Fruit fly (Drosophila melanogaster) whole organism, embryonic: ENCODE results near the gene CG32590.
A peak's percentile ranks its signal among the peaks of the same experiment; 100 is the strongest.

Experiments
- Ada2b ChIP-seq: fragments of 200-800 bp; sonication (Bioruptor generic); IDR thresholded peaks from 2 replicates; pipeline ENCODE4 v1.3.6; 2022; ENCODE audit warnings: missing biosample characterization, missing genetic modification characterization
- Asciz ChIP-seq: fragments of 200-800 bp; sonication (Bioruptor generic); optimal IDR thresholded peaks from 2 replicates; lab custom pipeline; 2017; ENCODE audit warnings: missing biosample characterization, mild to moderate bottlenecking, missing genetic modification characterization, missing genetic modification reagents
- Atf3 ChIP-seq: fragments of 200-800 bp; sonication (Bioruptor generic); optimal IDR thresholded peaks from 3 replicates; lab custom pipeline; 2016; ENCODE audit warnings: missing biosample characterization, missing genetic modification characterization
- C15 ChIP-seq: fragments of 200-800 bp; sonication (Bioruptor generic); IDR thresholded peaks from 3 replicates; pipeline ENCODE4 v1.3.6; 2022; ENCODE audit warnings: missing biosample characterization, missing genetic modification characterization
- CG15073 ChIP-seq: fragments of 200-800 bp; sonication (Bioruptor generic); optimal IDR thresholded peaks from 2 replicates; lab custom pipeline; 2016; ENCODE audit warnings: missing biosample characterization, missing genetic modification characterization
- CG15269 ChIP-seq: fragments of 200-800 bp; sonication (Bioruptor generic); optimal IDR thresholded peaks from 2 replicates; lab custom pipeline; 2018; ENCODE audit warnings: missing biosample characterization, mild to moderate bottlenecking, missing genetic modification characterization, moderate library complexity
- CG1603 ChIP-seq: fragments of 200-800 bp; sonication (Bioruptor generic); optimal IDR thresholded peaks from 2 replicates; lab custom pipeline; 2019; ENCODE audit warnings: missing biosample characterization, mild to moderate bottlenecking, missing genetic modification characterization, moderate library complexity
- CG16779 ChIP-seq: fragments of 200-800 bp; sonication (Bioruptor generic); IDR thresholded peaks from 2 replicates; pipeline ENCODE4 v1.3.6; 2022; ENCODE audit warnings: missing biosample characterization, missing genetic modification characterization
- CG17186 ChIP-seq: fragments of 200-800 bp; sonication (Bioruptor generic); optimal IDR thresholded peaks from 3 replicates; lab custom pipeline; 2017; ENCODE audit warnings: missing biosample characterization, missing genetic modification reagents, missing genetic modification characterization
- CG17361 ChIP-seq: fragments of 200-800 bp; sonication (Bioruptor generic); IDR thresholded peaks from 3 replicates; pipeline ENCODE4 v1.3.6; 2022; ENCODE audit warnings: missing biosample characterization, missing genetic modification characterization
- CG17802 ChIP-seq: fragments of 200-800 bp; sonication (Bioruptor generic); optimal IDR thresholded peaks from 2 replicates; lab custom pipeline; 2018; ENCODE audit warnings: missing biosample characterization, mild to moderate bottlenecking, missing genetic modification characterization, moderate library complexity
- CG1832 ChIP-seq: fragments of 200-800 bp; sonication (Bioruptor generic); optimal IDR thresholded peaks from 2 replicates; lab custom pipeline; 2017; ENCODE audit warnings: missing biosample characterization, mild to moderate bottlenecking, missing genetic modification characterization, inconsistent platforms
- CG18599 ChIP-seq: fragments of 200-800 bp; sonication (Bioruptor generic); optimal IDR thresholded peaks from 3 replicates; lab custom pipeline; 2017; ENCODE audit warnings: missing biosample characterization, missing genetic modification characterization, mild to moderate bottlenecking, moderate library complexity, missing genetic modification reagents
- CG30403 ChIP-seq: fragments of 200-800 bp; sonication (Bioruptor generic); optimal IDR thresholded peaks from 3 replicates; lab custom pipeline; 2016; ENCODE audit warnings: missing biosample characterization, missing genetic modification characterization
- CG31224 ChIP-seq: fragments of 200-800 bp; sonication (Bioruptor generic); IDR thresholded peaks from 2 replicates; pipeline ENCODE4 v1.3.6; 2022; ENCODE audit warnings: missing biosample characterization, missing genetic modification characterization
- CG31388 ChIP-seq: fragments of 200-800 bp; sonication (Bioruptor generic); optimal IDR thresholded peaks from 2 replicates; lab custom pipeline; 2016; ENCODE audit warnings: missing biosample characterization, missing genetic modification characterization
- CG32772 ChIP-seq: fragments of 200-800 bp; sonication (Bioruptor generic); IDR thresholded peaks from 2 replicates; pipeline ENCODE4 v1.3.6; 2022; ENCODE audit warnings: missing biosample characterization, missing genetic modification characterization
- CG3281 ChIP-seq: fragments of 200-800 bp; sonication (Bioruptor generic); optimal IDR thresholded peaks from 3 replicates; lab custom pipeline; 2017; ENCODE audit warnings: missing biosample characterization, mild to moderate bottlenecking, missing genetic modification characterization
- CG34376 ChIP-seq: fragments of 200-800 bp; sonication (Bioruptor generic); optimal IDR thresholded peaks from 2 replicates; lab custom pipeline; 2018; ENCODE audit warnings: missing biosample characterization, mild to moderate bottlenecking, missing genetic modification characterization
- CG3726 ChIP-seq: fragments of 200-800 bp; sonication (Bioruptor generic); IDR thresholded peaks from 3 replicates; pipeline ENCODE4, ENCODE4 v1.3.6; 2022; ENCODE audit warnings: missing biosample characterization, missing genetic modification characterization
- CG4282 ChIP-seq: fragments of 200-800 bp; sonication (Bioruptor generic); optimal IDR thresholded peaks from 2 replicates; lab custom pipeline; 2016; ENCODE audit warnings: missing biosample characterization, missing genetic modification characterization
- CG4328 ChIP-seq: fragments of 200-800 bp; sonication (Bioruptor generic); optimal IDR thresholded peaks from 3 replicates; lab custom pipeline; 2017; ENCODE audit warnings: missing biosample characterization, missing genetic modification reagents, missing genetic modification characterization
- CG5953 ChIP-seq: fragments of 200-800 bp; sonication (Bioruptor generic); IDR thresholded peaks from 2 replicates; pipeline ENCODE4 v1.3.6; 2022; ENCODE audit warnings: missing biosample characterization, missing genetic modification characterization
- CG6254 ChIP-seq: fragments of 200-800 bp; sonication (Bioruptor generic); optimal IDR thresholded peaks from 3 replicates; lab custom pipeline; 2017; ENCODE audit warnings: mild to moderate bottlenecking, missing biosample characterization, missing genetic modification reagents, missing genetic modification characterization
- CG8388 ChIP-seq: fragments of 200-800 bp; sonication (Bioruptor generic); optimal IDR thresholded peaks from 2 replicates; lab custom pipeline; 2019; ENCODE audit warnings: missing biosample characterization, mild to moderate bottlenecking, missing genetic modification characterization, moderate library complexity
- CG8924 ChIP-seq: fragments of 200-800 bp; optimal IDR thresholded peaks from 3 replicates; lab custom pipeline; 2019; ENCODE audit warnings: missing biosample characterization, mild to moderate bottlenecking, missing genetic modification characterization, moderate library complexity
- Drgx ChIP-seq: fragments of 200-800 bp; sonication (Bioruptor generic); IDR thresholded peaks from 2 replicates; pipeline ENCODE4 v1.3.6; 2022; ENCODE audit warnings: missing biosample characterization, missing genetic modification characterization
- HLH4C ChIP-seq: fragments of 200-800 bp; sonication (Bioruptor generic); IDR thresholded peaks from 3 replicates; pipeline ENCODE4 v1.3.6; 2022; ENCODE audit warnings: missing biosample characterization, missing genetic modification characterization; ENCODE audit not compliant: partially characterized antibody
- HLHmδ ChIP-seq: fragments of 200-800 bp; sonication (Bioruptor generic); optimal IDR thresholded peaks from 2 replicates; lab custom pipeline; 2018; ENCODE audit warnings: missing biosample characterization, mild to moderate bottlenecking, missing genetic modification characterization, moderate library complexity
- Hsf ChIP-seq: fragments of 200-800 bp; sonication (Bioruptor generic); optimal IDR thresholded peaks from 3 replicates; lab custom pipeline; 2016; ENCODE audit warnings: missing biosample characterization, missing genetic modification characterization
- MTF-1 ChIP-seq: fragments of 200-800 bp; sonication (Bioruptor generic); optimal IDR thresholded peaks from 2 replicates; lab custom pipeline; 2018; ENCODE audit warnings: missing biosample characterization, mild to moderate bottlenecking, missing genetic modification characterization, borderline replicate concordance
- NC2α ChIP-seq: fragments of 200-800 bp; sonication (Bioruptor generic); optimal IDR thresholded peaks from 2 replicates; lab custom pipeline; 2016; ENCODE audit warnings: missing biosample characterization, missing genetic modification characterization
- Oli ChIP-seq: fragments of 200-800 bp; sonication (Bioruptor generic); optimal IDR thresholded peaks from 2 replicates; lab custom pipeline; 2018; ENCODE audit warnings: missing biosample characterization, mild to moderate bottlenecking, missing genetic modification characterization, moderate library complexity
- ac ChIP-seq: fragments of 200-800 bp; sonication (Bioruptor generic); optimal IDR thresholded peaks from 3 replicates; lab custom pipeline; 2017; ENCODE audit warnings: missing biosample characterization, mild to moderate bottlenecking, missing genetic modification characterization
- ase ChIP-seq: fragments of 200-800 bp; sonication (Bioruptor generic); IDR thresholded peaks from 3 replicates; pipeline ENCODE4 v1.3.6; 2022; ENCODE audit warnings: missing biosample characterization, missing genetic modification characterization
- bab2 ChIP-seq: fragments of 200-800 bp; sonication (Bioruptor generic); optimal IDR thresholded peaks from 2 replicates; lab custom pipeline; 2016; ENCODE audit warnings: missing biosample characterization, missing genetic modification characterization
- cg ChIP-seq: fragments of 200-800 bp; sonication (Bioruptor generic); optimal IDR thresholded peaks from 3 replicates; lab custom pipeline; 2019; ENCODE audit warnings: missing biosample characterization, mild to moderate bottlenecking, missing genetic modification characterization, moderate library complexity
- chif ChIP-seq, 2 experiments: fragments of 200-800 bp; sonication (Bioruptor generic); optimal IDR thresholded peaks; 3 replicates each; lab custom pipeline; 2016; ENCODE audit warnings: missing biosample characterization in 2 of 2, missing genetic modification characterization in 2 of 2
- dimm ChIP-seq: fragments of 200-800 bp; sonication (Bioruptor generic); IDR thresholded peaks from 2 replicates; pipeline ENCODE4 v1.3.6; 2022; ENCODE audit warnings: missing biosample characterization, missing genetic modification characterization
- dm ChIP-seq: fragments of 200-800 bp; sonication (Bioruptor generic); optimal IDR thresholded peaks from 3 replicates; lab custom pipeline; 2016; ENCODE audit warnings: missing biosample characterization, missing genetic modification characterization
- jigr1 ChIP-seq: fragments of 200-800 bp; sonication (Bioruptor generic); IDR thresholded peaks from 3 replicates; pipeline ENCODE4 v1.3.6; 2022; ENCODE audit warnings: missing biosample characterization, missing genetic modification characterization
- lbe ChIP-seq: fragments of 200-800 bp; sonication (Bioruptor generic); optimal IDR thresholded peaks from 2 replicates; lab custom pipeline; 2016; ENCODE audit warnings: missing biosample characterization, mild to moderate bottlenecking, missing genetic modification characterization
- lola ChIP-seq, 3 experiments: fragments of >200 bp in 2 of 3; fragments of 200-800 bp in 1 of 3; sonication (Bioruptor generic) in 1 of 3; optimal IDR thresholded peaks; 2 replicates each; lab custom pipeline; 2017 to 2019; ENCODE audit warnings: missing biosample characterization in 3 of 3, missing genetic modification characterization in 3 of 3, mild to moderate bottlenecking in 1 of 3, moderate library complexity in 1 of 3
- mirr ChIP-seq: fragments of 200-800 bp; sonication (Bioruptor generic); optimal IDR thresholded peaks from 3 replicates; lab custom pipeline; 2018; ENCODE audit warnings: missing biosample characterization, mild to moderate bottlenecking, missing genetic modification characterization
- onecut ChIP-seq: fragments of 200-800 bp; sonication (Bioruptor generic); IDR thresholded peaks from 2 replicates; pipeline ENCODE4 v1.3.6; 2022; ENCODE audit warnings: missing biosample characterization, missing genetic modification characterization
- pita ChIP-seq: fragments of 200-800 bp; sonication (Bioruptor generic); optimal IDR thresholded peaks from 2 replicates; lab custom pipeline; 2017; ENCODE audit warnings: missing biosample characterization, mild to moderate bottlenecking, missing genetic modification characterization
- seq ChIP-seq: fragments of 200-800 bp; sonication (Bioruptor generic); IDR thresholded peaks from 2 replicates; pipeline ENCODE4 v1.3.6; 2022; ENCODE audit warnings: missing biosample characterization, missing genetic modification characterization
- sqz ChIP-seq: fragments of 200-800 bp; sonication (Bioruptor generic); optimal IDR thresholded peaks from 3 replicates; lab custom pipeline; 2018; ENCODE audit warnings: missing biosample characterization, mild to moderate bottlenecking, missing genetic modification characterization
- trem ChIP-seq: fragments of 200-800 bp; optimal IDR thresholded peaks from 3 replicates; lab custom pipeline; 2019; ENCODE audit warnings: missing biosample characterization, mild to moderate bottlenecking, missing genetic modification characterization, moderate library complexity
- unpg ChIP-seq: fragments of 200-800 bp; sonication (Bioruptor generic); optimal IDR thresholded peaks from 3 replicates; lab custom pipeline; 2018; ENCODE audit warnings: missing biosample characterization, mild to moderate bottlenecking, missing genetic modification characterization, moderate library complexity

CG32590 gene

DNA sequence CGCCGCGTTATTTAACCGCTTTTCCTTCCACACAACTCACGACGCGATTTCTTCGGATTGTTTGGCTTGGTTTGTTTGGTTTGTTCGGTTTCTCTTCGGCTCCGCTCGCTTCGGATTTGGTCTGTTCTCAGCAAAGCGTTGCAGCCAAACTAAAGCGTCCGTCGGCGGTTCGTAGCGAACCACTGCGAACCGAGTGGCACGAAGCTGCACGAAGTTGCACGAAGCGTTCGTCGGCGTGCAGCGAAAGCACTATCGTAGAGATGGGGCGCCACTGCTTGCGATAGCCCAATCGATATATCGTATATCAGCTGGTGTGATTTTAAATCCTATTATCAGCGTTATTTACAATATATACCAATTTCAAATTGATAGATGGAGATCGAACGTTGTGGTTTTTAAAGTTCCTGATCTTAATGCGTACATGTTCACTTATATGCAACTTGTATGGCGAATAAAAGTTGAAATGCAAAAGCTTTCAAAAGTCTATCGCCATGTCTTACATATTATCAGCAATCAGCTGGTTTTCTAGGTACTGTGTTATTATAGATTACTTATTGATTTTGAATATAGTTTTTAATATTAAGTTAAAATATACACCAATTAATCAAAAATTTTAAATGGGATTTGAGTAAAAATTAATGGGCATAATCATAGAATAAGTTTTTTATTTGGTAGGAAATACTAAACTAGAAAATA lies 12.8 kb downstream of the CG32590 start, which contains the start of gene rut (continued):
- no peak for TF ChIP-seq CG8388 (GFP tag; lab: Kevin White, UChicago)
- no peak for TF ChIP-seq CG15269 (tag; lab: Kevin White, UChicago)
- TF ChIP-seq CG3726 (GFP tag; lab: Robert Waterston, UW), result no peak
- TF ChIP-seq Atf3 (GFP tag; lab: Kevin White, UChicago), result no peak
- TF ChIP-seq trem (tag; lab: Kevin White, UChicago), result no peak
- no peak for TF ChIP-seq lbe (GFP tag; lab: Kevin White, UChicago)
- no peak for TF ChIP-seq CG31388
- no peak for TF ChIP-seq pita
- no peak for TF ChIP-seq dm
- no peak for TF ChIP-seq CG31224 (GFP tag; lab: Robert Waterston, UW)
- TF ChIP-seq jigr1 (GFP tag; lab: Robert Waterston, UW), result no peak
- no peak for TF ChIP-seq CG17361 (GFP tag; lab: Robert Waterston, UW)
- peak; percentile 51 for TF ChIP-seq HLHmδ (GFP tag; lab: Kevin White, UChicago)
- no peak for TF ChIP-seq CG5953 (GFP tag; lab: Robert Waterston, UW)
- no peak for TF ChIP-seq Ada2b (GFP tag; lab: Robert Waterston, UW)
- TF ChIP-seq Asciz (GFP tag; lab: Kevin White, UChicago), result no peak
- TF ChIP-seq MTF-1 (GFP tag; lab: Kevin White, UChicago), result peak; percentile 9
- TF ChIP-seq CG30403 (GFP tag; lab: Kevin White, UChicago), result no peak
- TF ChIP-seq bab2, result peak; percentile 15
- TF ChIP-seq C15 (GFP tag; lab: Robert Waterston, UW), result no peak
- TF ChIP-seq CG17186 (GFP tag; lab: Kevin White, UChicago), result no peak
- TF ChIP-seq ase (GFP tag; lab: Robert Waterston, UW), result no peak
- no peak for TF ChIP-seq CG1832 (GFP tag; lab: Kevin White, UChicago)
- TF ChIP-seq CG32772 (GFP tag; lab: Robert Waterston, UW), result no peak
- peak; percentile 93 for TF ChIP-seq HLH4C
- TF ChIP-seq CG4282, result no peak
- TF ChIP-seq CG15073 (GFP tag; lab: Kevin White, UChicago), result no peak
- TF ChIP-seq CG16779 (GFP tag; lab: Robert Waterston, UW), result no peak; the same call in 1 of the 2 replicates
- TF ChIP-seq CG8924 (tag; lab: Kevin White, UChicago), result no peak
- peak; percentile 22; the same call in 1 of the 2 replicates for TF ChIP-seq onecut (GFP tag; lab: Robert Waterston, UW)
- TF ChIP-seq Hsf, result no peak
- no peak for TF ChIP-seq Oli (tag; lab: Kevin White, UChicago)
- TF ChIP-seq dimm (GFP tag; lab: Robert Waterston, UW), result no peak
- TF ChIP-seq ac (GFP tag; lab: Kevin White, UChicago), result no peak
- no peak for TF ChIP-seq unpg (GFP tag; lab: Kevin White, UChicago)
- no peak for TF ChIP-seq CG4328
- TF ChIP-seq CG18599 (GFP tag; lab: Kevin White, UChicago), result peak; percentile 22
- no peak for TF ChIP-seq CG6254
- TF ChIP-seq CG17802 (tag; lab: Kevin White, UChicago), result no peak
- no peak for TF ChIP-seq mirr (GFP tag; lab: Kevin White, UChicago)
- no peak for TF ChIP-seq CG34376 (GFP tag; lab: Kevin White, UChicago)
- TF ChIP-seq cg (GFP tag; lab: Kevin White, UChicago), result no peak
- no peak for TF ChIP-seq sqz (GFP tag; lab: Kevin White, UChicago)
- TF ChIP-seq CG3281 (GFP tag; lab: Kevin White, UChicago), result no peak
- TF ChIP-seq Drgx, result peak; percentile 50
- TF ChIP-seq lola (GFP tag; optimal IDR thresholded peaks at IDR 0.05; lab: Kevin White, UChicago), result no peak
- 0 out of 2 replicates have a peak, but pooled peaks have one; percentile 6 for TF ChIP-seq seq
- TF ChIP-seq CG1603 (tag; lab: Kevin White, UChicago), result peak; percentile 36
- TF ChIP-seq NC2α, result no peak
- TF ChIP-seq chif (GFP tag; optimal IDR thresholded peaks at IDR 0.05; lab: Kevin White, UChicago), result no peak
